Worm (Caenorhabditis elegans): Measurements from ENCODE around the gene F21C10.3.

The F21C10.3 gene

ce11 chrV:9162955-9163468 lies 35.1 kb downstream of the F21C10.3 start, which contains the start of gene col-145:
col-145 (minus strand) TSS chrV:9163005.
- TF ChIP-seq hmg-20 (GFP tag; IDR thresholded peaks at IDR 0.05) (no peak), nfya-1 (tag; optimal IDR thresholded peaks at IDR 0.05; ENCODE audit: borderline replicate concordance, insufficient read depth) (no peak), ztf-3 (GFP tag; optimal IDR thresholded peaks at IDR 0.05) (no peak), F57A8.1 (GFP tag; optimal IDR thresholded peaks at IDR 0.05) (no peak), ZK185.1 (tag; optimal IDR thresholded peaks at IDR 0.05; ENCODE audit: poor library complexity, severe bottlenecking) (no peak), snpc-1.3 (tag; optimal IDR thresholded peaks at IDR 0.05; ENCODE audit: insufficient read depth) (no peak), F37B4.10 (GFP tag; IDR thresholded peaks at IDR 0.05) (no peak), zfh-2 (GFP tag; conservative IDR thresholded peaks at IDR 0.05) (no peak), tbx-9 (tag; optimal IDR thresholded peaks at IDR 0.05; ENCODE audit: borderline replicate concordance) (no peak), sdz-38 (tag; optimal IDR thresholded peaks at IDR 0.05) (no peak), madf-6 (GFP tag; IDR thresholded peaks at IDR 0.05) (no peak), hlh-26 (GFP tag; conservative IDR thresholded peaks at IDR 0.05) (no peak), bed-1 (GFP tag; IDR thresholded peaks at IDR 0.05) (no peak), B0336.3 (GFP tag; IDR thresholded peaks at IDR 0.05) (no peak), hmg-1.2 (GFP tag; IDR thresholded peaks at IDR 0.05) (no peak)

- no peak for TF ChIP-seq ceh-79 (tag; optimal IDR thresholded peaks at IDR 0.05)
- TF ChIP-seq T07F8.4 (tag; optimal IDR thresholded peaks at IDR 0.05) = no peak
- no peak for TF ChIP-seq rcor-1 (GFP tag; IDR thresholded peaks at IDR 0.05)
- TF ChIP-seq nhr-27 (tag; optimal IDR thresholded peaks at IDR 0.05) = no peak
- TF ChIP-seq let-607 (tag; optimal IDR thresholded peaks at IDR 0.05) = no peak
- no peak for TF ChIP-seq rec-8 (tag; optimal IDR thresholded peaks at IDR 0.05)
- TF ChIP-seq unc-62 (GFP tag; optimal IDR thresholded peaks at IDR 0.05) = no peak
- no peak for TF ChIP-seq ztf-18 (tag; optimal IDR thresholded peaks at IDR 0.05)
- no peak for TF ChIP-seq ztf-26 (tag; optimal IDR thresholded peaks at IDR 0.05)
- no peak for TF ChIP-seq hrde-1 (tag; optimal IDR thresholded peaks at IDR 0.05; ENCODE audit: borderline replicate concordance)
- TF ChIP-seq hlh-26 (GFP tag; conservative IDR thresholded peaks at IDR 0.05) = no peak
- TF ChIP-seq ceh-100 (GFP tag; IDR thresholded peaks at IDR 0.05) = no peak
- no peak for TF ChIP-seq snpc-1.3 (tag; optimal IDR thresholded peaks at IDR 0.05; ENCODE audit: insufficient read depth)
- no peak for TF ChIP-seq attf-5 (GFP tag; optimal IDR thresholded peaks at IDR 0.05)
- no peak for TF ChIP-seq F33H1.4 (GFP tag; IDR thresholded peaks at IDR 0.05)
These were observed 36.0 kb downstream of the F21C10.3 start for ce11 chrV:9163897-9164296.

ce11 chrV:9165073-9165699 lies 37.3 kb downstream of the F21C10.3 start, which contains the start of gene col-10:
col-10 (minus strand) TSS chrV:9165307.
- TF ChIP-seq ZK185.1 (tag; optimal IDR thresholded peaks at IDR 0.05; ENCODE audit: poor library complexity, severe bottlenecking) = no peak
- no peak for TF ChIP-seq lsl-1 (GFP tag; optimal IDR thresholded peaks at IDR 0.05)
- no peak for TF ChIP-seq T26A5.8 (tag; optimal IDR thresholded peaks at IDR 0.05)
- no peak for TF ChIP-seq madf-3 (GFP tag; IDR thresholded peaks at IDR 0.05)
- no peak for TF ChIP-seq Y56A3A.18 (GFP tag; IDR thresholded peaks at IDR 0.05)
- no peak for TF ChIP-seq nhr-90 (tag; optimal IDR thresholded peaks at IDR 0.05)
- TF ChIP-seq F10E7.11 (tag; optimal IDR thresholded peaks at IDR 0.05) = no peak
- no peak for TF ChIP-seq F33H1.4 (GFP tag; IDR thresholded peaks at IDR 0.05)
- TF ChIP-seq F57A8.1 (GFP tag; optimal IDR thresholded peaks at IDR 0.05) = no peak
- no peak for TF ChIP-seq tlf-1 (GFP tag; optimal IDR thresholded peaks at IDR 0.05)
- no peak for TF ChIP-seq F23B12.7 (tag; optimal IDR thresholded peaks at IDR 0.05; ENCODE audit: insufficient read depth)
- no peak for TF ChIP-seq nhr-27 (tag; optimal IDR thresholded peaks at IDR 0.05)
- TF ChIP-seq fkh-3 (tag; optimal IDR thresholded peaks at IDR 0.05) = no peak
- no peak for TF ChIP-seq mxl-1 (tag; optimal IDR thresholded peaks at IDR 0.05)

Measured in whole organism, young adult.